Fruit fly (Drosophila melanogaster) whole organism, embryonic: Measurements from ENCODE around the gene Ret.
A peak's percentile ranks its signal among the peaks of the same experiment; 100 is the strongest.

Source experiments
- Adf1 ChIP-seq: fragments of 200-800 bp; sonication (Bioruptor generic); IDR thresholded peaks from 2 replicates; pipeline ENCODE4 v1.3.6; 2022; ENCODE audit warnings: missing biosample characterization, missing genetic modification characterization
- Bgb ChIP-seq: fragments of 200-800 bp; sonication (Bioruptor generic); IDR thresholded peaks from 2 replicates; pipeline ENCODE4 v1.3.6; 2022; ENCODE audit warnings: missing biosample characterization, missing genetic modification characterization; ENCODE audit not compliant: partially characterized antibody
- CG15514 ChIP-seq: fragments of 200-800 bp; sonication (Bioruptor generic); optimal IDR thresholded peaks from 3 replicates; lab custom pipeline; 2017; ENCODE audit warnings: missing biosample characterization, missing genetic modification characterization, mild to moderate bottlenecking, moderate library complexity, missing genetic modification reagents
- CG1647 ChIP-seq: fragments of 200-800 bp; sonication (Bioruptor generic); optimal IDR thresholded peaks from 3 replicates; lab custom pipeline; 2016; ENCODE audit warnings: missing biosample characterization, missing genetic modification characterization
- CG16813 ChIP-seq: fragments of 200-800 bp; sonication (Bioruptor generic); IDR thresholded peaks from 3 replicates; pipeline ENCODE4 v1.3.6; 2022; ENCODE audit warnings: missing biosample characterization, missing genetic modification characterization; ENCODE audit not compliant: partially characterized antibody
- CG18262 ChIP-seq: fragments of 200-800 bp; optimal IDR thresholded peaks from 3 replicates; lab custom pipeline; 2019; ENCODE audit warnings: missing biosample characterization, mild to moderate bottlenecking, missing genetic modification characterization, moderate library complexity
- CG30431 ChIP-seq: fragments of 200-800 bp; sonication (Bioruptor generic); optimal IDR thresholded peaks from 2 replicates; lab custom pipeline; 2017; ENCODE audit warnings: missing biosample characterization, missing genetic modification characterization
- CG34376 ChIP-seq: fragments of 200-800 bp; sonication (Bioruptor generic); optimal IDR thresholded peaks from 2 replicates; lab custom pipeline; 2018; ENCODE audit warnings: missing biosample characterization, mild to moderate bottlenecking, missing genetic modification characterization
- CG3847 ChIP-seq: fragments of 200-800 bp; sonication (Bioruptor generic); IDR thresholded peaks from 2 replicates; pipeline ENCODE4 v1.3.6; 2022; ENCODE audit warnings: missing biosample characterization, missing genetic modification characterization
- CG4360 ChIP-seq: fragments of 200-800 bp; sonication (Bioruptor generic); IDR thresholded peaks from 2 replicates; pipeline ENCODE4 v1.3.6; 2022; ENCODE audit warnings: missing biosample characterization, missing genetic modification characterization
- CG6175 ChIP-seq: fragments of 200-800 bp; sonication (Bioruptor generic); IDR thresholded peaks from 3 replicates; pipeline ENCODE4 v1.3.6; 2022; ENCODE audit warnings: missing biosample characterization, missing genetic modification characterization
- CG6272 ChIP-seq: fragments of 200-800 bp; sonication (Bioruptor generic); IDR thresholded peaks from 2 replicates; pipeline ENCODE4 v1.3.6; 2022; ENCODE audit warnings: missing biosample characterization, missing genetic modification characterization
- CG7357 ChIP-seq: fragments of 200-800 bp; sonication (Bioruptor generic); IDR thresholded peaks from 3 replicates; pipeline ENCODE4 v1.3.6; 2022; ENCODE audit warnings: missing biosample characterization, missing genetic modification characterization
- CG7963 ChIP-seq: fragments of 200-800 bp; sonication (Bioruptor generic); IDR thresholded peaks from 3 replicates; pipeline ENCODE4 v1.3.6; 2022; ENCODE audit warnings: missing biosample characterization, missing genetic modification characterization; ENCODE audit not compliant: partially characterized antibody
- CG9797 ChIP-seq: fragments of 200-800 bp; sonication (Bioruptor generic); optimal IDR thresholded peaks from 3 replicates; lab custom pipeline; 2018; ENCODE audit warnings: missing biosample characterization, mild to moderate bottlenecking, missing genetic modification characterization
- E2f2 ChIP-seq: fragments of 200-800 bp; sonication (Bioruptor generic); IDR thresholded peaks from 2 replicates; pipeline ENCODE4 v1.3.6; 2022; ENCODE audit warnings: missing biosample characterization, missing genetic modification characterization
- Eip74EF ChIP-seq, 2 experiments: fragments of 200-800 bp in 1 of 2; fragments of >200 bp in 1 of 2; sonication (Bioruptor generic) in 1 of 2; optimal IDR thresholded peaks; 2 replicates each; lab custom pipeline; 2017 to 2019; ENCODE audit warnings: missing biosample characterization in 2 of 2, missing genetic modification characterization in 2 of 2, mild to moderate bottlenecking in 1 of 2, moderate library complexity in 1 of 2
- Fer1 ChIP-seq: fragments of 200-800 bp; sonication (Bioruptor generic); optimal IDR thresholded peaks from 2 replicates; lab custom pipeline; 2017; ENCODE audit warnings: missing biosample characterization, mild to moderate bottlenecking, missing genetic modification characterization
- Gug ChIP-seq: fragments of 200-800 bp; sonication (Bioruptor generic); IDR thresholded peaks from 4 replicates; pipeline ENCODE4 v1.3.6; 2022; ENCODE audit warnings: missing biosample characterization, missing genetic modification characterization
- HLH3B ChIP-seq: fragments of 200-800 bp; sonication (Bioruptor generic); IDR thresholded peaks from 2 replicates; pipeline ENCODE4 v1.3.6; 2022; ENCODE audit warnings: missing biosample characterization, missing genetic modification characterization
- HmgD ChIP-seq: fragments of 200-800 bp; sonication (Bioruptor generic); optimal IDR thresholded peaks from 3 replicates; lab custom pipeline; 2016; ENCODE audit warnings: missing biosample characterization, missing genetic modification characterization
- Hmr ChIP-seq: fragments of 200-800 bp; sonication (Bioruptor generic); optimal IDR thresholded peaks from 3 replicates; lab custom pipeline; 2017; ENCODE audit warnings: mild to moderate bottlenecking, missing biosample characterization, missing genetic modification reagents, missing genetic modification characterization
- Hr78 ChIP-seq, 2 experiments: fragments of 200-800 bp in 1 of 2; fragments of >200 bp in 1 of 2; sonication (Bioruptor generic) in 1 of 2; optimal IDR thresholded peaks; 2 replicates each; lab custom pipeline; 2017 to 2019; ENCODE audit warnings: missing biosample characterization in 2 of 2, missing genetic modification characterization in 2 of 2, mild to moderate bottlenecking in 1 of 2, moderate library complexity in 1 of 2
- Med ChIP-seq: fragments of 200-800 bp; sonication (Bioruptor generic); peaks from one replicate; lab custom pipeline; 2016; ENCODE audit warnings: missing biosample characterization, missing genetic modification characterization, mild to moderate bottlenecking, inconsistent platforms, moderate library complexity
- Neu2 ChIP-seq: fragments of 200-800 bp; sonication (Bioruptor generic); optimal IDR thresholded peaks from 3 replicates; lab custom pipeline; 2016; ENCODE audit warnings: missing biosample characterization, missing genetic modification characterization, borderline replicate concordance
- PHDP ChIP-seq: fragments of 200-800 bp; sonication (Bioruptor generic); optimal IDR thresholded peaks from 3 replicates; lab custom pipeline; 2018; ENCODE audit warnings: missing biosample characterization, mild to moderate bottlenecking, missing genetic modification characterization, moderate library complexity
- Sox100B ChIP-seq: fragments of 200-800 bp; sonication (Bioruptor generic); optimal IDR thresholded peaks from 3 replicates; lab custom pipeline; 2018; ENCODE audit warnings: missing biosample characterization, mild to moderate bottlenecking, missing genetic modification characterization
- TFAM ChIP-seq: fragments of 200-800 bp; sonication (Bioruptor generic); optimal IDR thresholded peaks from 2 replicates; lab custom pipeline; 2017; ENCODE audit warnings: missing biosample characterization, missing genetic modification characterization, inconsistent platforms
- Vsx1 ChIP-seq: fragments of 200-800 bp; sonication (Bioruptor generic); optimal IDR thresholded peaks from 2 replicates; lab custom pipeline; 2017; ENCODE audit warnings: missing biosample characterization, mild to moderate bottlenecking, missing genetic modification characterization, missing genetic modification reagents
- abd-A ChIP-seq: fragments of 200-800 bp; sonication (Bioruptor generic); optimal IDR thresholded peaks from 3 replicates; lab custom pipeline; 2019; ENCODE audit warnings: missing biosample characterization, mild to moderate bottlenecking, missing genetic modification characterization, moderate library complexity
- az2 ChIP-seq: fragments of 200-800 bp; sonication (Bioruptor generic); optimal IDR thresholded peaks from 3 replicates; lab custom pipeline; 2016; ENCODE audit warnings: missing biosample characterization, missing genetic modification characterization
- bab2 ChIP-seq: fragments of 200-800 bp; sonication (Bioruptor generic); optimal IDR thresholded peaks from 2 replicates; lab custom pipeline; 2016; ENCODE audit warnings: missing biosample characterization, missing genetic modification characterization
- bigmax ChIP-seq: fragments of 200-800 bp; sonication (Bioruptor generic); optimal IDR thresholded peaks from 2 replicates; lab custom pipeline; 2018; ENCODE audit warnings: missing biosample characterization, mild to moderate bottlenecking, missing genetic modification characterization
- chinmo ChIP-seq: fragments of 200-800 bp; sonication (Bioruptor generic); IDR thresholded peaks from 4 replicates; pipeline ENCODE4 v1.3.6; 2022; ENCODE audit warnings: missing biosample characterization, missing genetic modification characterization; ENCODE audit not compliant: partially characterized antibody
- corto ChIP-seq: fragments of 200-800 bp; sonication (Bioruptor generic); optimal IDR thresholded peaks from 2 replicates; lab custom pipeline; 2016; ENCODE audit warnings: missing biosample characterization, mild to moderate bottlenecking, missing genetic modification characterization, moderate library complexity
- dpn ChIP-seq, 2 experiments: fragments of 200-800 bp; sonication (Bioruptor generic); optimal IDR thresholded peaks; 3 replicates each; lab custom pipeline; 2016; ENCODE audit warnings: missing biosample characterization in 2 of 2, missing genetic modification characterization in 2 of 2
- dysf ChIP-seq: fragments of 200-800 bp; sonication (Bioruptor generic); IDR thresholded peaks from 3 replicates; pipeline ENCODE4 v1.3.6; 2022; ENCODE audit warnings: missing biosample characterization, missing genetic modification characterization
- gro ChIP-seq: fragments of 200-800 bp; sonication (Bioruptor generic); optimal IDR thresholded peaks from 2 replicates; lab custom pipeline; 2016; ENCODE audit warnings: missing biosample characterization, missing genetic modification characterization
- ham ChIP-seq: fragments of 200-800 bp; sonication (Bioruptor generic); IDR thresholded peaks from 2 replicates; pipeline ENCODE4 v1.3.6; 2022; ENCODE audit warnings: missing biosample characterization, missing genetic modification characterization
- lmd ChIP-seq: fragments of 200-800 bp; sonication (Bioruptor generic); IDR thresholded peaks from 2 replicates; pipeline ENCODE4 v1.3.6; 2022; ENCODE audit warnings: missing biosample characterization, missing genetic modification characterization
- psq ChIP-seq: fragments of 200-800 bp; sonication (Bioruptor generic); optimal IDR thresholded peaks from 2 replicates; lab custom pipeline; 2017; ENCODE audit warnings: missing biosample characterization, missing genetic modification characterization
- pzg ChIP-seq: fragments of 200-800 bp; sonication (Bioruptor generic); optimal IDR thresholded peaks from 3 replicates; lab custom pipeline; 2018; ENCODE audit warnings: missing biosample characterization, mild to moderate bottlenecking, missing genetic modification characterization, moderate library complexity
- ro ChIP-seq: fragments of 200-800 bp; sonication (Bioruptor generic); IDR thresholded peaks from 2 replicates; pipeline ENCODE4 v1.3.6; 2022; ENCODE audit warnings: missing biosample characterization, missing genetic modification characterization
- row ChIP-seq: fragments of 200-800 bp; sonication (Bioruptor generic); IDR thresholded peaks from 3 replicates; pipeline ENCODE4 v1.3.6; 2022; ENCODE audit warnings: missing biosample characterization, missing genetic modification characterization
- sc ChIP-seq, 3 experiments: fragments of >200 bp in 2 of 3; fragments of 200-800 bp in 1 of 3; sonication (Bioruptor generic) in 1 of 3; optimal IDR thresholded peaks; 2 replicates in 2 of 3; 3 replicates in 1 of 3; lab custom pipeline; 2017; ENCODE audit warnings: mild to moderate bottlenecking in 1 of 3, missing biosample characterization in 1 of 3, missing genetic modification characterization in 1 of 3, missing genetic modification reagents in 1 of 3
- sob ChIP-seq: fragments of 200-800 bp; sonication (Bioruptor generic); IDR thresholded peaks from 2 replicates; pipeline ENCODE4 v1.3.6; 2022; ENCODE audit warnings: missing biosample characterization, missing genetic modification characterization
- ssp ChIP-seq: fragments of 200-800 bp; sonication (Bioruptor generic); IDR thresholded peaks from 2 replicates; pipeline ENCODE4 v1.3.6; 2022; ENCODE audit warnings: missing biosample characterization, missing genetic modification characterization
- ttk ChIP-seq: fragments of 200-800 bp; sonication (Bioruptor generic); IDR thresholded peaks from 2 replicates; pipeline ENCODE4 v2.1.2; 2022; ENCODE audit warnings: missing biosample characterization, missing genetic modification characterization
- zen2 ChIP-seq: fragments of 200-800 bp; sonication (Bioruptor generic); IDR thresholded peaks from 3 replicates; pipeline ENCODE4 v1.3.6; 2022; ENCODE audit warnings: missing biosample characterization, missing genetic modification characterization; ENCODE audit not compliant: partially characterized antibody

The Ret gene

DNA sequence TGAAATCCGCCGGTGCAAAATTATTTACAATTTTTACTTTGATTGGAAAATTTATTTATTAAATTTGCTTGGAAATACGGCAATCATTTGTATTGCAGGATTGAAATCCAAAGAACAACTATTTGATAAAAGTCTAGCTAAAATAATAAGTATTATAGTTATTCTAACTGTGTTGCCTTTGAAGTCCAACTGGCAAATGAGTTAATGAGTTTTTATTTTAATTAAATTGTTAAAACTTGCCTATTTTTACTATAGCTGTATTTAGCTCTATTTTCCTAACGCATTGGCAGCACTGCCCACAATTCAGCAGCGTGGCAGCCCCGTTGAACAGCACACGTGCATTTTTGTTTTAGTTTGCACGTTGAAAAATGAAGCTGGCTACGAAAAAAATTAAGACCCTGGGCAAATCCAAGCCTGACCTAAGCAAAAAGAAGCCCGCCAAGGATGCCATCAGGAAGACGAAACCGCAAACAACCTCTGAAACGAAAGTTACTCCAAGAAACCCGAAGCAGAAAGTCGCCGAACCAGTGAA is 35.2 kb downstream of the Ret start, which contains the start of gene Noc2 (continued):
- TF ChIP-seq CG3847 (GFP tag; lab: Robert Waterston, UW) (peak; percentile 54), Gug (GFP tag; lab: Robert Waterston, UW) (peak; percentile 77; the same call in 3 of the 4 replicates), HmgD (GFP tag; lab: Kevin White, UChicago) (peak; percentile 1), Sox100B (GFP tag; lab: Kevin White, UChicago) (peak; percentile 56), Med (peak; percentile 84), CG1647 (GFP tag; lab: Kevin White, UChicago) (peak; percentile 25), CG6272 (GFP tag; lab: Robert Waterston, UW) (peak; percentile 48), Bgb (GFP tag; lab: Robert Waterston, UW) (no peak), Vsx1 (no peak), dysf (GFP tag; lab: Robert Waterston, UW) (peak; percentile 58), az2 (GFP tag; lab: Kevin White, UChicago) (peak; percentile 54), sob (GFP tag; lab: Robert Waterston, UW) (no peak; the same call in 1 of the 2 replicates), zen2 (GFP tag; lab: Robert Waterston, UW) (no peak), ham (GFP tag; lab: Robert Waterston, UW) (no peak), PHDP (tag; lab: Kevin White, UChicago) (no peak), Neu2 (no peak), CG7963 (GFP tag; lab: Robert Waterston, UW) (peak; percentile 14; the same call in 1 of the 3 replicates), bab2 (GFP tag; lab: Kevin White, UChicago) (no peak), psq (GFP tag; lab: Kevin White, UChicago) (no peak), pzg (GFP tag; lab: Kevin White, UChicago) (peak; percentile 40), row (GFP tag; lab: Robert Waterston, UW) (peak; percentile 70), Fer1 (GFP tag; lab: Kevin White, UChicago) (peak; percentile 4), lmd (GFP tag; lab: Robert Waterston, UW) (peak; percentile 63), TFAM (no peak), Eip74EF (GFP tag; optimal IDR thresholded peaks at IDR 0.05; lab: Kevin White, UChicago) (no peak), CG9797 (GFP tag; lab: Kevin White, UChicago) (no peak), ro (GFP tag; lab: Robert Waterston, UW) (no peak), CG15514 (GFP tag; lab: Kevin White, UChicago) (peak; percentile 37), Hr78 (GFP tag; optimal IDR thresholded peaks at IDR 0.05; lab: Kevin White, UChicago) (no peak), CG4360 (GFP tag; lab: Robert Waterston, UW) (no peak), abd-A (tag; lab: Kevin White, UChicago) (no peak), CG18262 (tag; lab: Kevin White, UChicago) (peak; percentile 60), CG16813 (GFP tag; lab: Robert Waterston, UW) (no peak), Adf1 (GFP tag; lab: Robert Waterston, UW) (no peak), ttk (GFP tag; lab: Robert Waterston, UW) (peak; percentile 16; the same call in 1 of the 2 replicates), ssp (peak; percentile 28; the same call in 1 of the 2 replicates), gro (GFP tag; lab: Kevin White, UChicago) (no peak), CG30431 (GFP tag; lab: Kevin White, UChicago) (no peak), Hmr (GFP tag; lab: Kevin White, UChicago) (peak; percentile 25), E2f2 (GFP tag; lab: Robert Waterston, UW) (peak; percentile 41; the same call in 1 of the 2 replicates), bigmax (peak; percentile 11), HLH3B (GFP tag; lab: Robert Waterston, UW) (0 out of 2 replicates have a peak, but pooled peaks have one; percentile 19), CG34376 (GFP tag; lab: Kevin White, UChicago) (no peak), sc (optimal IDR thresholded peaks at IDR 0.05; lab: Kevin White, UChicago) (no peak), sc (GFP tag; optimal IDR thresholded peaks at IDR 0.05; lab: Kevin White, UChicago) (peak; percentile 6), corto (GFP tag; lab: Kevin White, UChicago) (no peak), chinmo (GFP tag; lab: Robert Waterston, UW) (no peak), dpn (GFP tag; optimal IDR thresholded peaks at IDR 0.05; lab: Kevin White, UChicago) (peak; percentile 34 to 42), CG6175 (GFP tag; lab: Robert Waterston, UW) (no peak), CG7357 (GFP tag; lab: Robert Waterston, UW) (no peak)
